Worm (Caenorhabditis elegans) whole organism, L4 larva: ENCODE results near the gene R160.13.

Experiments
- F10B5.3 ChIP-seq: sonication (generic microtip); optimal IDR thresholded peaks from 2 replicates; lab custom pipeline; 2016; ENCODE audit warnings: mild to moderate bottlenecking, missing genetic modification characterization, missing compliant biosample characterization
- F26F4.8 ChIP-seq: fragments of 200-800 bp; sonication (Bioruptor generic); conservative IDR thresholded peaks from 2 replicates; pipeline ENCODE4 v1.3.6; 2022; ENCODE audit warnings: missing genetic modification characterization, missing compliant biosample characterization
- F49E8.2 ChIP-seq: sonication (generic microtip); optimal IDR thresholded peaks from 2 replicates; lab custom pipeline; 2016; ENCODE audit warnings: missing compliant biosample characterization, mild to moderate bottlenecking, missing genetic modification characterization, borderline replicate concordance
- R02D3.7 ChIP-seq: fragments of 150-350 bp; sonication (generic microtip); optimal IDR thresholded peaks from 3 replicates; lab custom pipeline; 2014; ENCODE audit warnings: missing biosample characterization, missing genetic modification characterization
- Y48G9A.11 ChIP-seq: fragments of 200-800 bp; sonication (Bioruptor generic); IDR thresholded peaks from 2 replicates; pipeline ENCODE4 v1.3.6; 2022; ENCODE audit warnings: missing genetic modification reagents, missing genetic modification characterization, missing compliant biosample characterization
- Y5F2A.4 ChIP-seq: fragments of 200-800 bp; sonication (Bioruptor generic); optimal IDR thresholded peaks from 2 replicates; lab custom pipeline; 2018; ENCODE audit warnings: mild to moderate bottlenecking, missing genetic modification characterization, missing compliant biosample characterization
- ZK546.5 ChIP-seq, 2 experiments: sonication (generic microtip); optimal IDR thresholded peaks; 2 replicates each; lab custom pipeline; 2017; ENCODE audit warnings: missing biosample characterization in 2 of 2, missing genetic modification characterization in 2 of 2
- arid-1 ChIP-seq: fragments of 200-800 bp; sonication (Bioruptor generic); conservative IDR thresholded peaks from 2 replicates; pipeline ENCODE4 v1.3.6; 2022; ENCODE audit warnings: missing genetic modification reagents, missing genetic modification characterization, missing compliant biosample characterization
- ceh-28 ChIP-seq: fragments of 150-350 bp; optimal IDR thresholded peaks from 2 replicates; lab custom pipeline; 2014; ENCODE audit warnings: missing biosample characterization, missing genetic modification reagents, missing genetic modification characterization
- ceh-32 ChIP-seq: sonication (generic microtip); optimal IDR thresholded peaks from 2 replicates; lab custom pipeline; 2016; ENCODE audit warnings: mild to moderate bottlenecking, missing genetic modification characterization, missing compliant biosample characterization; ENCODE audit not compliant: poor library complexity
- ceh-44 ChIP-seq: fragments of 200-800 bp; sonication (Bioruptor generic); IDR thresholded peaks from 2 replicates; pipeline ENCODE4 v1.3.6; 2022; ENCODE audit warnings: missing genetic modification reagents, missing genetic modification characterization, missing compliant biosample characterization
- ceh-62 ChIP-seq: sonication (generic microtip); optimal IDR thresholded peaks from 2 replicates; lab custom pipeline; 2017; ENCODE audit warnings: missing biosample characterization, missing genetic modification characterization
- ceh-82 ChIP-seq: sonication (generic microtip); optimal IDR thresholded peaks from 2 replicates; lab custom pipeline; 2017; ENCODE audit warnings: missing biosample characterization, missing genetic modification characterization
- cey-2 ChIP-seq: sonication (generic microtip); optimal IDR thresholded peaks from 3 replicates; lab custom pipeline; 2017; ENCODE audit warnings: missing genetic modification characterization, mild to moderate bottlenecking, missing compliant biosample characterization, antibody characterized with exemption, borderline replicate concordance; ENCODE audit not compliant: insufficient read depth
- daf-12 ChIP-seq: fragments of 150-350 bp; optimal IDR thresholded peaks from 2 replicates; lab custom pipeline; 2014; ENCODE audit warnings: missing biosample characterization, missing genetic modification reagents, missing genetic modification characterization
- daf-19 ChIP-seq: fragments of 200-800 bp; sonication (Bioruptor generic); conservative IDR thresholded peaks from 2 replicates; pipeline ENCODE4 v1.3.6; 2022; ENCODE audit warnings: missing genetic modification characterization, missing compliant biosample characterization
- dmd-8 ChIP-seq: fragments of 200-800 bp; sonication (Bioruptor generic); IDR thresholded peaks from 2 replicates; pipeline ENCODE4 v1.3.6; 2022; ENCODE audit warnings: missing genetic modification characterization, missing compliant biosample characterization
- dmd-9 ChIP-seq: fragments of 200-800 bp; sonication (Bioruptor generic); IDR thresholded peaks from 2 replicates; pipeline ENCODE4 v1.3.6; 2022; ENCODE audit warnings: missing genetic modification reagents, missing genetic modification characterization, missing compliant biosample characterization
- duxl-1 ChIP-seq: sonication (generic microtip); optimal IDR thresholded peaks from 2 replicates; lab custom pipeline; 2016; ENCODE audit warnings: mild to moderate bottlenecking, missing genetic modification characterization, moderate library complexity, missing compliant biosample characterization; ENCODE audit not compliant: poor library complexity
- fkh-10 ChIP-seq: fragments of 150-350 bp; optimal IDR thresholded peaks from 2 replicates; lab custom pipeline; 2014; ENCODE audit warnings: missing biosample characterization, missing genetic modification reagents, missing genetic modification characterization
- gei-8 ChIP-seq: fragments of 200-800 bp; sonication (Bioruptor generic); optimal IDR thresholded peaks from 2 replicates; lab custom pipeline; 2018; ENCODE audit warnings: mild to moderate bottlenecking, missing genetic modification characterization, missing compliant biosample characterization
- hlh-11 ChIP-seq: fragments of 200-800 bp; sonication (Bioruptor generic); optimal IDR thresholded peaks from 2 replicates; lab custom pipeline; 2018; ENCODE audit warnings: mild to moderate bottlenecking, missing genetic modification characterization, missing compliant biosample characterization
- hlh-30 ChIP-seq: sonication (generic microtip); optimal IDR thresholded peaks from 2 replicates; lab custom pipeline; 2017; ENCODE audit warnings: antibody characterized with exemption, mild to moderate bottlenecking, missing genetic modification characterization, missing compliant biosample characterization; ENCODE audit not compliant: insufficient read depth
- hmg-1.1 ChIP-seq: fragments of 200-800 bp; sonication (Bioruptor generic); IDR thresholded peaks from 2 replicates; pipeline ENCODE4 v1.3.6; 2022; ENCODE audit warnings: missing genetic modification reagents, missing genetic modification characterization, missing compliant biosample characterization
- jun-1 ChIP-seq: fragments of 150-350 bp; optimal IDR thresholded peaks from 2 replicates; lab custom pipeline; 2014; ENCODE audit warnings: missing biosample characterization, missing genetic modification reagents, missing genetic modification characterization
- lim-7 ChIP-seq: fragments of 200-800 bp; sonication (Bioruptor generic); IDR thresholded peaks from 2 replicates; pipeline ENCODE4 v1.3.6; 2022; ENCODE audit warnings: missing genetic modification characterization, missing compliant biosample characterization
- lin-1 ChIP-seq: fragments of 200-800 bp; sonication (Bioruptor generic); IDR thresholded peaks from 2 replicates; pipeline ENCODE4 v1.3.6; 2022; ENCODE audit warnings: missing genetic modification reagents, missing genetic modification characterization, missing compliant biosample characterization
- lin-13 ChIP-seq: fragments of 150-350 bp; optimal IDR thresholded peaks from 2 replicates; lab custom pipeline; 2014; ENCODE audit warnings: missing biosample characterization, missing genetic modification reagents, missing genetic modification characterization
- lin-15B ChIP-seq: fragments of 150-350 bp; sonication (generic microtip); optimal IDR thresholded peaks from 3 replicates; lab custom pipeline; 2014; ENCODE audit warnings: missing biosample characterization, missing genetic modification characterization
- lin-39 ChIP-seq: fragments of 150-350 bp; optimal IDR thresholded peaks from 2 replicates; lab custom pipeline; 2014; ENCODE audit warnings: missing biosample characterization, missing genetic modification reagents, missing genetic modification characterization
- lir-3 ChIP-seq: sonication (generic microtip); optimal IDR thresholded peaks from 2 replicates; lab custom pipeline; 2016; ENCODE audit warnings: mild to moderate bottlenecking, missing genetic modification characterization, missing compliant biosample characterization
- mes-2 ChIP-seq: sonication (generic microtip); optimal IDR thresholded peaks from 2 replicates; lab custom pipeline; 2016; ENCODE audit warnings: missing genotype, mild to moderate bottlenecking, missing genetic modification characterization, missing compliant biosample characterization; ENCODE audit not compliant: poor library complexity, severe bottlenecking
- nhr-25 ChIP-seq: sonication (generic microtip); optimal IDR thresholded peaks from 2 replicates; lab custom pipeline; 2017; ENCODE audit warnings: missing genetic modification characterization, mild to moderate bottlenecking, missing compliant biosample characterization, antibody characterized with exemption, moderate library complexity, borderline replicate concordance; ENCODE audit not compliant: insufficient read depth
- nhr-28 ChIP-seq: fragments of 150-350 bp; optimal IDR thresholded peaks from 2 replicates; lab custom pipeline; 2014; ENCODE audit warnings: missing biosample characterization, missing genetic modification characterization
- nhr-48 ChIP-seq: sonication (generic microtip); optimal IDR thresholded peaks from 2 replicates; lab custom pipeline; 2016; ENCODE audit warnings: mild to moderate bottlenecking, missing genetic modification characterization, missing compliant biosample characterization
- nhr-76 ChIP-seq: fragments of 150-350 bp; optimal IDR thresholded peaks from 2 replicates; lab custom pipeline; 2014; ENCODE audit warnings: missing biosample characterization, missing genetic modification characterization
- nhr-77 ChIP-seq: fragments of 150-350 bp; optimal IDR thresholded peaks from 2 replicates; lab custom pipeline; 2014; ENCODE audit warnings: missing biosample characterization, missing genetic modification characterization
- pha-4 ChIP-seq, 2 experiments: fragments of 150-350 bp in 1 of 2; fragments of 200-800 bp in 1 of 2; sonication (Bioruptor generic) in 1 of 2; IDR thresholded peaks in 1 of 2; optimal IDR thresholded peaks in 1 of 2; 2 replicates each; pipeline versions ENCODE4 v1.3.6 to Lab custom; 2014 to 2022; ENCODE audit warnings: missing genetic modification characterization in 2 of 2, missing genetic modification reagents in 2 of 2, missing biosample characterization in 1 of 2, missing compliant biosample characterization in 1 of 2
- snpc-1.2 ChIP-seq: fragments of 200-800 bp; sonication (Bioruptor generic); IDR thresholded peaks from 2 replicates; pipeline ENCODE4 v1.3.6; 2022; ENCODE audit warnings: missing genetic modification reagents, missing genetic modification characterization, missing compliant biosample characterization
- spr-3 ChIP-seq: fragments of 200-800 bp; sonication (Bioruptor generic); optimal IDR thresholded peaks from 2 replicates; lab custom pipeline; 2018; ENCODE audit warnings: mild to moderate bottlenecking, missing genetic modification characterization, missing compliant biosample characterization
- tra-1 ChIP-seq: fragments of 200-800 bp; sonication (Bioruptor generic); IDR thresholded peaks from 2 replicates; pipeline ENCODE4 v1.3.6; 2022; ENCODE audit warnings: missing genetic modification reagents, missing genetic modification characterization, missing compliant biosample characterization
- unc-130 ChIP-seq: sonication (generic microtip); optimal IDR thresholded peaks from 2 replicates; lab custom pipeline; 2016; ENCODE audit warnings: missing genetic modification reagents, missing genetic modification characterization, missing compliant biosample characterization
- unc-39 ChIP-seq: sonication (generic microtip); optimal IDR thresholded peaks from 2 replicates; lab custom pipeline; 2017; ENCODE audit warnings: missing biosample characterization, missing genetic modification characterization
- unc-62 ChIP-seq, 3 experiments: fragments of 150-350 bp in 1 of 3; sonication (generic microtip); optimal IDR thresholded peaks in 2 of 3; peaks in 1 of 3; 1 replicate in 1 of 3; 2 replicates in 2 of 3; lab custom pipeline; 2014 to 2017; ENCODE audit warnings: missing biosample characterization in 3 of 3, missing genetic modification characterization in 3 of 3, missing genetic modification reagents in 3 of 3, missing genotype in 1 of 3
- zfp-2 ChIP-seq: sonication (generic microtip); optimal IDR thresholded peaks from 2 replicates; lab custom pipeline; 2016; ENCODE audit warnings: mild to moderate bottlenecking, missing genetic modification characterization, missing compliant biosample characterization

R160.13 gene

DNA sequence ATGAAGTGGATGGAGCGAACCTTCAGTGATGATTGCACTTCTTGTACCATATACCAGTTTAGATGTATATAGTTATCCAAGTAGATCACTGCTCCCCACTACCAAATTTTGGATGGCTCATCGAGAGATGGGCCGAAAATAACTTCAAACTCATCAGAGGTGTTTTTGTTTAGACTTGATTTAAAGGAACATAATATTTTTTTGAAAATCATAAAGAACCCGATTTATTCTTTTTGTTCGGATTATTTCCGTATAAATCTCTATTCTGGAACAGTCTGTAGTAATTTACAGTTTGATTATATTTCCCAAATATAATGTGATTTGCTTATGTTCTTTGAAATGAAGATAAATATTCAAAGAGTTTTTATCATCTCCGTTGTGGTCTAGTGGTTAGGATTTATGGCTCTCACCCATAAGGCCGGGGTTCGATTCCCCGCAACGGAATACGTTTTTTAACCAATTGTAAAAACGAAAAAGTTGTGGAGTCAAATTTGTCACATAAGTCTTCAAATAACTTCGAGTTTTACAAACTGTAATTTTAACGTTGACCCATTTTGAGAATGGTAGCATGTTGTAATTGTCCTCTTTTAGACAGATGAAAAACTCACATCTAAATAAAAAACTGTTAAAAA lies 39.1 kb upstream of the R160.13 start (continued):
- TF ChIP-seq nhr-48 (tag; lab: Kevin White, UChicago) (peak; percentile 3), arid-1 (no peak), lin-1 (no peak), F26F4.8 (GFP tag; lab: Robert Waterston, UW) (0 out of 2 replicates have a peak, but pooled peaks have one; percentile 22), unc-39 (tag; lab: Kevin White, UChicago) (no peak), ceh-44 (0 out of 2 replicates have a peak, but pooled peaks have one; percentile 40), F49E8.2 (tag; lab: Kevin White, UChicago) (no peak), lim-7 (peak; percentile 58; the same call in 1 of the 2 replicates), pha-4 (GFP tag; IDR thresholded peaks at IDR 0.05; lab: Robert Waterston, UW) (peak; percentile 48; the same call in 1 of the 2 replicates), pha-4 (tag; optimal IDR thresholded peaks at IDR 0.05; lab: Kevin White, UChicago) (no peak), F10B5.3 (tag; lab: Kevin White, UChicago) (no peak), ceh-28 (tag; lab: Kevin White, UChicago) (no peak), dmd-8 (GFP tag; lab: Robert Waterston, UW) (0 out of 2 replicates have a peak, but pooled peaks have one; percentile 58), nhr-77 (no peak), R02D3.7 (no peak), tra-1 (no peak), lir-3 (tag; lab: Kevin White, UChicago) (peak; percentile 13), hlh-30 (tag; lab: Kevin White, UChicago) (no peak), spr-3 (GFP tag; lab: Kevin White, UChicago) (no peak), nhr-76 (no peak), cey-2 (tag; lab: Kevin White, UChicago) (no peak), ceh-82 (no peak), ZK546.5 (tag; optimal IDR thresholded peaks at IDR 0.05; lab: Kevin White, UChicago) (no peak), ceh-62 (tag; lab: Kevin White, UChicago) (no peak)

ce11 chrX:4409591-4410279 lies 38.4 kb upstream of the R160.13 start:
- no peak for TF ChIP-seq lin-15B
- TF ChIP-seq unc-62 (GFP tag; optimal IDR thresholded peaks at IDR 0.05 in 1 of 2; lab: Kevin White, UChicago): peak in 1 of 2 experiments; percentile 7
- no peak for TF ChIP-seq unc-62 (tag; optimal IDR thresholded peaks at IDR 0.05; lab: Kevin White, UChicago)
- TF ChIP-seq Y5F2A.4: no peak
- peak; percentile 35 for TF ChIP-seq mes-2 (tag; lab: Kevin White, UChicago)
- no peak for TF ChIP-seq dmd-9 (GFP tag; lab: Robert Waterston, UW)
- TF ChIP-seq daf-19 (GFP tag; lab: Robert Waterston, UW): no peak
- no peak for TF ChIP-seq gei-8
- no peak for TF ChIP-seq Y48G9A.11 (GFP tag; lab: Robert Waterston, UW)
- TF ChIP-seq snpc-1.2 (GFP tag; lab: Robert Waterston, UW): peak; percentile 10; the same call in 1 of the 2 replicates
- no peak for TF ChIP-seq unc-130 (GFP tag; lab: Kevin White, UChicago)
- TF ChIP-seq hmg-1.1: no peak
- no peak for TF ChIP-seq duxl-1 (tag; lab: Kevin White, UChicago)
- TF ChIP-seq lin-13: no peak
- no peak for TF ChIP-seq nhr-28 (tag; lab: Kevin White, UChicago)
- TF ChIP-seq cey-2 (tag; lab: Kevin White, UChicago): no peak
- no peak for TF ChIP-seq ceh-28 (tag; lab: Kevin White, UChicago)
- TF ChIP-seq hlh-11 (tag; lab: Kevin White, UChicago): no peak
- TF ChIP-seq lin-39 (tag; lab: Kevin White, UChicago): no peak
- TF ChIP-seq pha-4 (GFP tag; IDR thresholded peaks at IDR 0.05; lab: Robert Waterston, UW): peak; percentile 58; the same call in 1 of the 2 replicates
- TF ChIP-seq pha-4 (tag; optimal IDR thresholded peaks at IDR 0.05; lab: Kevin White, UChicago): no peak
- TF ChIP-seq fkh-10 (GFP tag; lab: Kevin White, UChicago): no peak
- TF ChIP-seq ZK546.5 (tag; optimal IDR thresholded peaks at IDR 0.05; lab: Kevin White, UChicago): no peak
- TF ChIP-seq F26F4.8 (GFP tag; lab: Robert Waterston, UW): 0 out of 2 replicates have a peak, but pooled peaks have one; percentile 43
- TF ChIP-seq zfp-2 (tag; lab: Kevin White, UChicago): no peak
- no peak for TF ChIP-seq jun-1 (tag; lab: Kevin White, UChicago)
- no peak for TF ChIP-seq ceh-62 (tag; lab: Kevin White, UChicago)
- no peak for TF ChIP-seq ceh-32 (tag; lab: Kevin White, UChicago)
- no peak for TF ChIP-seq nhr-77
- no peak for TF ChIP-seq nhr-25 (tag; lab: Kevin White, UChicago)
- no peak for TF ChIP-seq daf-12
